Worm (Caenorhabditis elegans) whole organism, young adult: ENCODE data around the gene srv-26.
A peak's percentile ranks its signal among the peaks of the same experiment; 100 is the strongest.
"Not testable (repeated sequence)": the region's sequence is repeated elsewhere in the genome, so short reads cannot be mapped to it uniquely, and the experiment has no call there.

Experiments
- C06A6.2 ChIP-seq: fragments of 200-800 bp; sonication (Bioruptor generic); conservative IDR thresholded peaks from 2 replicates; pipeline ENCODE4 v1.3.6; 2022; ENCODE audit warnings: missing genetic modification characterization, missing compliant biosample characterization
- D2030.7 ChIP-seq: fragments of 200-800 bp; sonication (Bioruptor generic); IDR thresholded peaks from 2 replicates; pipeline ENCODE4 v1.3.6; 2022; ENCODE audit warnings: missing genetic modification reagents, missing genetic modification characterization, missing compliant biosample characterization
- F49E8.2 ChIP-seq: sonication (generic microtip); optimal IDR thresholded peaks from 3 replicates; lab custom pipeline; 2017; ENCODE audit warnings: missing genetic modification characterization, mild to moderate bottlenecking, missing compliant biosample characterization, antibody characterized with exemption, moderate library complexity; ENCODE audit not compliant: insufficient read depth
- F52B5.7 ChIP-seq: sonication (generic microtip); optimal IDR thresholded peaks from 2 replicates; lab custom pipeline; 2016; ENCODE audit warnings: mild to moderate bottlenecking, missing genetic modification characterization, missing compliant biosample characterization
- F57A8.1 ChIP-seq: fragments of 200-800 bp; sonication (Bioruptor generic); optimal IDR thresholded peaks from 2 replicates; lab custom pipeline; 2018; ENCODE audit warnings: mild to moderate bottlenecking, missing genetic modification characterization, moderate library complexity, missing compliant biosample characterization
- F57C9.4 ChIP-seq: sonication (generic microtip); optimal IDR thresholded peaks from 2 replicates; lab custom pipeline; 2017; ENCODE audit warnings: mild to moderate bottlenecking, missing genetic modification characterization, missing compliant biosample characterization
- Y67H2A.10 ChIP-seq: fragments of 200-800 bp; sonication (Bioruptor generic); conservative IDR thresholded peaks from 2 replicates; pipeline ENCODE4 v1.3.6; 2022; ENCODE audit warnings: missing genetic modification reagents, missing genetic modification characterization, missing compliant biosample characterization
- atf-7 ChIP-seq: sonication (generic microtip); optimal IDR thresholded peaks from 2 replicates; lab custom pipeline; 2017; ENCODE audit warnings: mild to moderate bottlenecking, missing genetic modification characterization, missing compliant biosample characterization
- athp-1 ChIP-seq: sonication (generic microtip); optimal IDR thresholded peaks from 2 replicates; lab custom pipeline; 2017; ENCODE audit warnings: mild to moderate bottlenecking, missing genetic modification characterization, missing compliant biosample characterization
- attf-5 ChIP-seq: fragments of 200-800 bp; sonication (Bioruptor generic); optimal IDR thresholded peaks from 2 replicates; lab custom pipeline; 2018; ENCODE audit warnings: mild to moderate bottlenecking, missing genetic modification characterization, missing compliant biosample characterization
- ceh-27 ChIP-seq: fragments of 200-800 bp; sonication (Bioruptor generic); optimal IDR thresholded peaks from 2 replicates; lab custom pipeline; 2018; ENCODE audit warnings: mild to moderate bottlenecking, missing genetic modification characterization, moderate library complexity, missing compliant biosample characterization
- ceh-40 ChIP-seq: fragments of 200-800 bp; sonication (Bioruptor generic); IDR thresholded peaks from 2 replicates; pipeline ENCODE4 v1.3.6; 2022; ENCODE audit warnings: missing genetic modification characterization, missing compliant biosample characterization
- ceh-79 ChIP-seq: sonication (generic microtip); optimal IDR thresholded peaks from 2 replicates; lab custom pipeline; 2017; ENCODE audit warnings: mild to moderate bottlenecking, missing genetic modification characterization, missing compliant biosample characterization
- dox-1 ChIP-seq: fragments of 200-800 bp; sonication (Bioruptor generic); IDR thresholded peaks from 2 replicates; pipeline ENCODE4 v1.3.6; 2022; ENCODE audit warnings: missing genetic modification reagents, missing genetic modification characterization, missing compliant biosample characterization
- dpff-1 ChIP-seq: sonication (generic microtip); optimal IDR thresholded peaks from 2 replicates; lab custom pipeline; 2017; ENCODE audit warnings: mild to moderate bottlenecking, missing genetic modification characterization, missing compliant biosample characterization
- dpl-1 ChIP-seq: fragments of 150-350 bp; optimal IDR thresholded peaks from 2 replicates; lab custom pipeline; 2014; ENCODE audit warnings: missing biosample characterization, missing genetic modification reagents, missing genetic modification characterization
- egrh-3 ChIP-seq: fragments of 200-800 bp; sonication (Bioruptor generic); IDR thresholded peaks from 2 replicates; pipeline ENCODE4 v1.3.6; 2022; ENCODE audit warnings: missing genetic modification reagents, missing genetic modification characterization, missing compliant biosample characterization
- hmg-1.2 ChIP-seq: fragments of 200-800 bp; sonication (Bioruptor generic); IDR thresholded peaks from 2 replicates; pipeline ENCODE4 v1.3.6; 2022; ENCODE audit warnings: missing genetic modification reagents, missing genetic modification characterization, missing compliant biosample characterization
- hmg-20 ChIP-seq: fragments of 200-800 bp; sonication (Bioruptor generic); IDR thresholded peaks from 2 replicates; pipeline ENCODE4 v1.3.6; 2022; ENCODE audit warnings: missing genetic modification reagents, missing genetic modification characterization, missing compliant biosample characterization
- lin-54 ChIP-seq: fragments of 200-800 bp; sonication (Bioruptor generic); optimal IDR thresholded peaks from 2 replicates; lab custom pipeline; 2018; ENCODE audit warnings: mild to moderate bottlenecking, missing genetic modification characterization, missing compliant biosample characterization
- lir-1 ChIP-seq: fragments of 200-800 bp; sonication (Bioruptor generic); conservative IDR thresholded peaks from 2 replicates; pipeline ENCODE4 v1.3.6; 2022; ENCODE audit warnings: missing genetic modification reagents, missing genetic modification characterization, missing compliant biosample characterization
- lsl-1 ChIP-seq: fragments of 200-800 bp; sonication (Bioruptor generic); optimal IDR thresholded peaks from 2 replicates; lab custom pipeline; 2018; ENCODE audit warnings: mild to moderate bottlenecking, missing genetic modification characterization, moderate library complexity, missing compliant biosample characterization
- madf-10 ChIP-seq: sonication (generic microtip); optimal IDR thresholded peaks from 2 replicates; lab custom pipeline; 2016; ENCODE audit warnings: mild to moderate bottlenecking, missing genetic modification characterization, missing compliant biosample characterization
- madf-6 ChIP-seq: fragments of 200-800 bp; sonication (Bioruptor generic); IDR thresholded peaks from 2 replicates; pipeline ENCODE4 v1.3.6; 2022; ENCODE audit warnings: missing genetic modification reagents, missing genetic modification characterization, missing compliant biosample characterization
- madf-8 ChIP-seq: fragments of 200-800 bp; sonication (Bioruptor generic); conservative IDR thresholded peaks from 2 replicates; pipeline ENCODE4 v1.3.6; 2022; ENCODE audit warnings: missing genetic modification reagents, missing genetic modification characterization, missing compliant biosample characterization
- nfyb-1 ChIP-seq: fragments of 200-800 bp; sonication (Bioruptor generic); IDR thresholded peaks from 2 replicates; pipeline ENCODE4 v1.3.6; 2022; ENCODE audit warnings: missing genetic modification reagents, missing genetic modification characterization, missing compliant biosample characterization
- nhr-179 ChIP-seq: sonication (generic microtip); optimal IDR thresholded peaks from 2 replicates; lab custom pipeline; 2016; ENCODE audit warnings: mild to moderate bottlenecking, missing genetic modification characterization, missing compliant biosample characterization
- nhr-80 ChIP-seq: sonication (generic microtip); optimal IDR thresholded peaks from 2 replicates; lab custom pipeline; 2016; ENCODE audit warnings: missing genetic modification characterization, missing compliant biosample characterization
- nhr-90 ChIP-seq: sonication (generic microtip); optimal IDR thresholded peaks from 2 replicates; lab custom pipeline; 2016; ENCODE audit warnings: missing genotype, mild to moderate bottlenecking, missing genetic modification characterization, missing compliant biosample characterization
- rpc-1 ChIP-seq, 2 experiments: fragments of 150-350 bp in 1 of 2; sonication (generic microtip) in 1 of 2; optimal IDR thresholded peaks; 2 replicates each; lab custom pipeline; 2014 to 2018; ENCODE audit warnings: missing biosample characterization in 1 of 2, missing genetic modification characterization in 1 of 2, missing genetic modification reagents in 1 of 2, missing genotype in 1 of 2
- snpc-1.1 ChIP-seq: sonication (generic microtip); optimal IDR thresholded peaks from 2 replicates; lab custom pipeline; 2017; ENCODE audit warnings: missing genetic modification characterization, mild to moderate bottlenecking, missing compliant biosample characterization, antibody characterized with exemption, moderate library complexity, missing genotype, missing genetic modification reagents; ENCODE audit not compliant: insufficient read depth
- snpc-4 ChIP-seq, 5 experiments: fragments of 150-350 bp in 1 of 5; sonication (generic microtip) in 4 of 5; optimal IDR thresholded peaks; 2 replicates each; lab custom pipeline; 2014 to 2018; ENCODE audit warnings: missing genetic modification characterization in 5 of 5, missing biosample characterization in 3 of 5, antibody characterized with exemption in 2 of 5, mild to moderate bottlenecking in 2 of 5, missing compliant biosample characterization in 2 of 5, missing genotype in 2 of 5, moderate library complexity in 2 of 5, missing genetic modification reagents in 1 of 5
- tbp1 ChIP-seq: fragments of 200-800 bp; sonication (Bioruptor generic); optimal IDR thresholded peaks from 2 replicates; lab custom pipeline; 2018; ENCODE audit warnings: mild to moderate bottlenecking, missing genetic modification characterization, missing compliant biosample characterization
- tbx-9 ChIP-seq: sonication (generic microtip); optimal IDR thresholded peaks from 2 replicates; lab custom pipeline; 2016; ENCODE audit warnings: borderline replicate concordance, missing genetic modification characterization, inconsistent platforms, missing compliant biosample characterization
- tlf-1 ChIP-seq: fragments of 200-800 bp; sonication (Bioruptor generic); optimal IDR thresholded peaks from 2 replicates; lab custom pipeline; 2018; ENCODE audit warnings: mild to moderate bottlenecking, missing genetic modification characterization, missing compliant biosample characterization
- ztf-22 ChIP-seq: fragments of 200-800 bp; sonication (Bioruptor generic); optimal IDR thresholded peaks from 2 replicates; lab custom pipeline; 2018; ENCODE audit warnings: mild to moderate bottlenecking, missing genetic modification characterization, moderate library complexity, missing compliant biosample characterization
- ztf-28 ChIP-seq: fragments of 200-800 bp; sonication (Bioruptor generic); IDR thresholded peaks from 2 replicates; pipeline ENCODE4 v1.3.6; 2022; ENCODE audit warnings: missing genetic modification reagents, missing genetic modification characterization, missing compliant biosample characterization
- ztf-6 ChIP-seq: fragments of 200-800 bp; sonication (Bioruptor generic); IDR thresholded peaks from 2 replicates; pipeline ENCODE4 v1.3.6; 2022; ENCODE audit warnings: missing genetic modification reagents, missing genetic modification characterization, missing compliant biosample characterization

srv-26 gene

DNA sequence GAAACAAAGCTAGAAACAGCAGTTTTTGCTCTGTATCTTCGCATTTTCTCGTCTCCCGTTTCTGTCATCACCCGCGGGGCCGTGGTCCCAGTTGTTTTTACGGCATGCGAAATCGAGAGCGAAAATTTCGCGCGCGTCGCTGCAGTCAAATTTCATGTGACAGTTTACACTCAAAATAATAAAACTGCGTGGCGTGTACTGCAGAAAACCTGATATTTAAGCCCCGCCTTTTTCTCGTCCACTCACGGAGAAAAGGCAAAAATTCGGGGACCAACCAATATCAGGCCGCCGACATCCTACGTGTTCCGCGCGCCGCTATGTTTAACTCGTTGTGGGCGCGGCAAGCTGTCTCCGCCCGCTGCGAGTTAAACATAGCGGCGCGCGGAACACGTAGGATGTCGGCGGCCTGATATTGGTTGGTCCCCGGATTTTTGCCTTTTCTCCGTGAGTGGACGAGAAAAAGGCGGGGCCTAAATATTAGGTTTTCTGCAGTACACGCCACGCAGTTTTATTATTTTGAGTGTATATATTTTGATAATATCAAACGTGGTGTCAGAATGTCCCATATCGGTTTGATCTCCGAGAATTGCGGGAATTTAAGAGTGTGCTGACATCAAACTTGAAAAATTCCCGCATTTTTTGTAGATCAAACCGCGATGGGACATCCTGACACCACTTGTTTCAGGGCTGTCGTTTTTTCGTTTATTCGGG lies 18.8 kb upstream of the srv-26 start:
- peak; percentile 41 for TF ChIP-seq snpc-1.1 (tag; lab: Kevin White, UChicago)
- TF ChIP-seq snpc-4 (GFP tag; optimal IDR thresholded peaks at IDR 0.05; lab: Kevin White, UChicago): peak; percentile 8
- TF ChIP-seq snpc-4 (tag; optimal IDR thresholded peaks at IDR 0.05; lab: Kevin White, UChicago): peak in 3 of 4 experiments; percentile 47 to 93 (median 85)
- TF ChIP-seq hmg-1.2 (GFP tag; lab: Robert Waterston, UW): peak; percentile 50
- 0 out of 2 replicates have a peak, but pooled peaks have one; percentile 8 for TF ChIP-seq ztf-6 (GFP tag; lab: Robert Waterston, UW)
- TF ChIP-seq madf-8 (GFP tag; lab: Robert Waterston, UW): 0 out of 2 replicates have a peak, but pooled peaks have one; percentile 2
- TF ChIP-seq madf-6 (GFP tag; lab: Robert Waterston, UW): peak; percentile 51; the same call in 1 of the 2 replicates

DNA sequence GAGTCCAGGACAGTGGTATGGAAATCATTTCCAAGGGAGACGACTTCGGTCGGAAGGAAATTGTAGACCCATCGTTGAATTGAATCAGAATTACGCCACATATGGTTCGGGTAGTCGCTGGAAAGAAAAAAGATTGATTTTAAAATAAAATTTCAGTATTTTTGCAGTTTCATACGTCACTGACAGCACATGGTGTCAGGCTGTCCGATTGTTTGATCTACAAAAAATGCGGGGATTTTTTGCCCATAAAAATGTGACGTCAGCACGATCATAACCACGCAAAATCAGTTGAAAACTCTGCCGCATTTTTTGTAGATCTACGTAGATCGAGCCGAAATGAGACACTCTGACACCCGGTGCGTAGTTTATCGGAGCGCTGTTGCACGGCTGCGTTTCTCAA lies 15.7 kb upstream of the srv-26 start, which contains the start of gene Y73B6BL.12:
TSS of gene Y73B6BL.12 (minus strand) at position 101 of the 400 bp plus-strand sequence.
- TF ChIP-seq tbp1 (GFP tag; lab: Kevin White, UChicago); athp-1 (tag; lab: Kevin White, UChicago); F52B5.7 (tag; lab: Kevin White, UChicago): not testable (repeated sequence)

ce11 chrIV:6307439-6307838 lies 5.8 kb upstream of the srv-26 start, which contains the start of gene csp-2:
TSS of gene csp-2 (plus strand) at chrIV:6307739.
- TF ChIP-seq lsl-1 (no peak), Y67H2A.10 (GFP tag; lab: Robert Waterston, UW) (no peak), nhr-80 (tag; lab: Kevin White, UChicago) (no peak), atf-7 (no peak)

DNA sequence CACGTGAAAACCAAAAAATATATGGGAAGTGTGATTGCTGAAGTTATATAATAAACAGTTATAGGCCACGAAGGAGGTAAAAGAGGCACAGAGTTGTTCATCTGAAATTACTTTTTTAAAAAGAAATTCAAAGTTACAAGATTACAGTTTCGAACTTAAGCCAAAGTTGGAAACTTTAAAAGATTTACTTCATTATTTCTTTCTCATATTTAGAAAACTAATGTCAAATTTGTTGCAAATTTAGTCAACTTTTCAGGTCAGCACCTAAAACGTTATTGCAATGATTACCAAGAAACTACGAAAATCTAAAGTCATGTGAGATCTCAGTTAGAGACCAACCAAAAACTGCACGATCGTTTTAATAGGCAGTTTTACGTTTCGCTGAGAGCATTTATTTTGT lies 2.0 kb upstream of the srv-26 start, which contains the start of gene srv-25:
TSS of gene srv-25 (minus strand) at position 101 of the 400 bp plus-strand sequence.
- TF ChIP-seq nhr-90 (no peak), Y67H2A.10 (GFP tag; lab: Robert Waterston, UW) (no peak), hmg-20 (GFP tag; lab: Robert Waterston, UW) (no peak), ztf-22 (no peak), dpff-1 (tag; lab: Kevin White, UChicago) (no peak), ceh-79 (tag; lab: Kevin White, UChicago) (no peak), nfyb-1 (GFP tag; lab: Robert Waterston, UW) (no peak), hmg-1.2 (GFP tag; lab: Robert Waterston, UW) (no peak), egrh-3 (GFP tag; lab: Robert Waterston, UW) (no peak), C06A6.2 (GFP tag; lab: Robert Waterston, UW) (no peak)
- TF ChIP-seq, all 124 proteins: peak for 0

DNA sequence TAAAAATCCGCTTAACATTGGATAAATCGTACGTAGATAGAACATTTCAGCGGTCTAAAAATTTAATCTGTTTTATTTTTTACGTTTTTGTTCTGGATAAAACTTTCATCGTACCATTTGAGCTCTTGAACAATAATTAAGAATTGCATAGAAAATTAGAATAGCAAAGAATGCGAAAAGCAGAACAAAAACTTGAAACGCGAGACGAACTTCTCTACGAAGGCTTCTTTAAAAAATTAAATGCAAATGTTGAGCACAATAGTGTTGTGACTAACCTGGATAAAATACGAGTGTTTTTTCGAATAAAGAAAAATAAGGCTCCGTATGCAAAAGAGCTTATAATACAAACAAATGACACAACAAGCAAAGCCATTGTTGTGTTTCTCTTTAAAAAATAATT lies 2.1 kb downstream of the srv-26 start:
- TF ChIP-seq attf-5 (GFP tag; lab: Kevin White, UChicago) (no peak), F52B5.7 (tag; lab: Kevin White, UChicago) (no peak), ceh-27 (GFP tag; lab: Kevin White, UChicago) (no peak), D2030.7 (GFP tag; lab: Robert Waterston, UW) (no peak), lin-54 (no peak), tbx-9 (tag; lab: Kevin White, UChicago) (no peak)

- TF ChIP-seq lir-1 (no peak), nhr-179 (tag; lab: Kevin White, UChicago) (no peak), F57A8.1 (GFP tag; lab: Kevin White, UChicago) (no peak), ceh-27 (GFP tag; lab: Kevin White, UChicago) (no peak), dox-1 (GFP tag; lab: Robert Waterston, UW) (no peak), ceh-40 (GFP tag; lab: Robert Waterston, UW) (no peak), F49E8.2 (tag; lab: Kevin White, UChicago) (no peak), rpc-1 (optimal IDR thresholded peaks at IDR 0.05; lab: Kevin White, UChicago) (no peak), rpc-1 (tag; optimal IDR thresholded peaks at IDR 0.05; lab: Kevin White, UChicago) (no peak), madf-10 (tag; lab: Kevin White, UChicago) (no peak), ztf-28 (GFP tag; lab: Robert Waterston, UW) (no peak), F57C9.4 (tag; lab: Kevin White, UChicago) (no peak), dpl-1 (GFP tag; lab: Kevin White, UChicago) (no peak), tlf-1 (GFP tag; lab: Kevin White, UChicago) (no peak)
Observed at ce11 chrIV:6298253-6298652, 3.4 kb downstream of the srv-26 start, which contains the start of gene srv-27. TSS of gene srv-27 (minus strand) at chrIV:6298353.
